Fruit fly (Drosophila melanogaster) whole organism, prepupa: ENCODE data around the gene CG6650.

Experiments used
- CG11762 ChIP-seq: fragments of 200-800 bp; sonication (Bioruptor generic); optimal IDR thresholded peaks from 3 replicates; lab custom pipeline; 2016; ENCODE audit warnings: missing biosample characterization, missing genetic modification characterization; ENCODE audit not compliant: insufficient read depth
- CG1621 ChIP-seq: fragments of 200-800 bp; sonication (Bioruptor generic); optimal IDR thresholded peaks from 3 replicates; lab custom pipeline; 2018; ENCODE audit warnings: missing biosample characterization, mild to moderate bottlenecking, missing genetic modification characterization
- Ets96B ChIP-seq: fragments of 200-800 bp; optimal IDR thresholded peaks from 2 replicates; lab custom pipeline; 2019; ENCODE audit warnings: missing biosample characterization, mild to moderate bottlenecking, missing genetic modification characterization, moderate library complexity
- Hr38 ChIP-seq: sonication (Bioruptor generic); optimal IDR thresholded peaks from 2 replicates; lab custom pipeline; 2016; ENCODE audit warnings: missing biosample characterization, missing genetic modification characterization
- cyc ChIP-seq: fragments of 200-800 bp; sonication (Bioruptor generic); optimal IDR thresholded peaks from 3 replicates; lab custom pipeline; 2016; ENCODE audit warnings: missing biosample characterization, missing genetic modification characterization
- esn ChIP-seq: fragments of 200-800 bp; sonication (Bioruptor generic); optimal IDR thresholded peaks from 2 replicates; lab custom pipeline; 2016; ENCODE audit warnings: missing biosample characterization, mild to moderate bottlenecking, missing genetic modification characterization, moderate library complexity
- lz ChIP-seq: fragments of 200-800 bp; sonication (Bioruptor generic); optimal IDR thresholded peaks from 3 replicates; lab custom pipeline; 2016; ENCODE audit warnings: missing biosample characterization, missing genetic modification characterization
- topi ChIP-seq: fragments of 200-800 bp; sonication (Bioruptor generic); optimal IDR thresholded peaks from 3 replicates; lab custom pipeline; 2016; ENCODE audit warnings: missing biosample characterization, missing genetic modification characterization

The CG6650 gene

DNA sequence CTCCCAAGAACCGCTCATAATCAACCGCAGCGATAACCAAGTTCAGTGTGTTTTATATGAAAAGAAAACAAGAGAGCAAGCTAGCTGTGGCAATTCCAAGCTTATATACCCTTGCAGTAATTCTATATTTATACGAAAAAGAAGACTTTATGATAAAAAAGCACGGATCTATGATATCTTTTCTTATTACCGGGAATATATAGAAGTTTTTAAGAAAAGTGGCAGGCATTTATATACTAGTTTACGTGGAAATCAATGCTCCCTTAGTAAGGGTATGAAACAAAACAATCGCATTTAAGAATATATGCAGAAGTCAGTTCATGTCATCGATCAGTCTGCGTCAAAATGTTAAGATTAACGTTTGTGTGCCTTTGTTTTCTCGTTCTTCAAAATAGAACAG, 52.0 kb downstream of the CG6650 start, which contains the start of gene CG8100 (continued):
- peak; percentile 51 for TF ChIP-seq CG11762
- no peak for TF ChIP-seq Hr38 (GFP tag; lab: Kevin White, UChicago)
- TF ChIP-seq cyc (GFP tag; lab: Kevin White, UChicago), result peak; percentile 78
- TF ChIP-seq esn (GFP tag; lab: Kevin White, UChicago), result peak; percentile 78
- peak; percentile 81 for TF ChIP-seq topi (GFP tag; lab: Kevin White, UChicago)
- peak; percentile 78 for TF ChIP-seq Ets96B (tag; lab: Kevin White, UChicago)
- no peak for TF ChIP-seq CG1621
- peak; percentile 63 for TF ChIP-seq lz (GFP tag; lab: Kevin White, UChicago)
